Worm (Caenorhabditis elegans) whole organism, L4 larva: ENCODE measurements around the gene T10B10.8.

Experiments used
- D1046.2 ChIP-seq: fragments of 200-800 bp; sonication (Bioruptor generic); IDR thresholded peaks from 2 replicates; pipeline ENCODE4 v1.3.6; 2022; ENCODE audit warnings: missing genetic modification characterization, missing compliant biosample characterization
- F26F4.8 ChIP-seq: fragments of 200-800 bp; sonication (Bioruptor generic); conservative IDR thresholded peaks from 2 replicates; pipeline ENCODE4 v1.3.6; 2022; ENCODE audit warnings: missing genetic modification characterization, missing compliant biosample characterization
- F37D6.2 ChIP-seq: sonication (generic microtip); optimal IDR thresholded peaks from 2 replicates; lab custom pipeline; 2016; ENCODE audit warnings: mild to moderate bottlenecking, missing genetic modification characterization, missing compliant biosample characterization
- F44E2.7 ChIP-seq: fragments of 200-800 bp; sonication (Bioruptor generic); IDR thresholded peaks from 2 replicates; pipeline ENCODE4 v2.1.2; 2022; ENCODE audit warnings: missing genetic modification characterization, missing compliant biosample characterization
- F49E8.2 ChIP-seq: sonication (generic microtip); optimal IDR thresholded peaks from 2 replicates; lab custom pipeline; 2016; ENCODE audit warnings: missing compliant biosample characterization, mild to moderate bottlenecking, missing genetic modification characterization, borderline replicate concordance
- T20F7.1 ChIP-seq: fragments of 200-800 bp; sonication (Bioruptor generic); optimal IDR thresholded peaks from 2 replicates; lab custom pipeline; 2018; ENCODE audit warnings: mild to moderate bottlenecking, missing genetic modification characterization, missing compliant biosample characterization
- T26A8.4 ChIP-seq: fragments of 200-800 bp; sonication (Bioruptor generic); IDR thresholded peaks from 2 replicates; pipeline ENCODE4 v1.3.6; 2022; ENCODE audit warnings: missing genetic modification characterization, missing compliant biosample characterization
- aha-1 ChIP-seq: fragments of 150-350 bp; peaks from one replicate; lab custom pipeline; 2014; ENCODE audit warnings: missing biosample characterization, missing genetic modification characterization
- ama-1 ChIP-seq: fragments of 150-350 bp; optimal IDR thresholded peaks from 2 replicates; lab custom pipeline; 2014; ENCODE audit warnings: inconsistent platforms, mixed read lengths
- ceh-20 ChIP-seq: fragments of 200-800 bp; sonication (Bioruptor generic); IDR thresholded peaks from 2 replicates; pipeline ENCODE4 v1.3.6; 2022; ENCODE audit warnings: missing genetic modification reagents, missing genetic modification characterization, missing compliant biosample characterization
- ceh-28 ChIP-seq: fragments of 150-350 bp; optimal IDR thresholded peaks from 2 replicates; lab custom pipeline; 2014; ENCODE audit warnings: missing biosample characterization, missing genetic modification reagents, missing genetic modification characterization
- ceh-32 ChIP-seq: sonication (generic microtip); optimal IDR thresholded peaks from 2 replicates; lab custom pipeline; 2016; ENCODE audit warnings: mild to moderate bottlenecking, missing genetic modification characterization, missing compliant biosample characterization; ENCODE audit not compliant: poor library complexity
- ceh-82 ChIP-seq: sonication (generic microtip); optimal IDR thresholded peaks from 2 replicates; lab custom pipeline; 2017; ENCODE audit warnings: missing biosample characterization, missing genetic modification characterization
- daf-8 ChIP-seq: fragments of 200-800 bp; sonication (Bioruptor generic); IDR thresholded peaks from 2 replicates; pipeline ENCODE4 v1.3.6; 2022; ENCODE audit warnings: missing genetic modification characterization, missing compliant biosample characterization
- dmd-8 ChIP-seq: fragments of 200-800 bp; sonication (Bioruptor generic); IDR thresholded peaks from 2 replicates; pipeline ENCODE4 v1.3.6; 2022; ENCODE audit warnings: missing genetic modification characterization, missing compliant biosample characterization
- dmd-9 ChIP-seq: fragments of 200-800 bp; sonication (Bioruptor generic); IDR thresholded peaks from 2 replicates; pipeline ENCODE4 v1.3.6; 2022; ENCODE audit warnings: missing genetic modification reagents, missing genetic modification characterization, missing compliant biosample characterization
- hlh-11 ChIP-seq: fragments of 200-800 bp; sonication (Bioruptor generic); optimal IDR thresholded peaks from 2 replicates; lab custom pipeline; 2018; ENCODE audit warnings: mild to moderate bottlenecking, missing genetic modification characterization, missing compliant biosample characterization
- hmg-1.1 ChIP-seq: fragments of 200-800 bp; sonication (Bioruptor generic); IDR thresholded peaks from 2 replicates; pipeline ENCODE4 v1.3.6; 2022; ENCODE audit warnings: missing genetic modification reagents, missing genetic modification characterization, missing compliant biosample characterization
- jun-1 ChIP-seq: fragments of 150-350 bp; optimal IDR thresholded peaks from 2 replicates; lab custom pipeline; 2014; ENCODE audit warnings: missing biosample characterization, missing genetic modification reagents, missing genetic modification characterization
- lin-1 ChIP-seq: fragments of 200-800 bp; sonication (Bioruptor generic); IDR thresholded peaks from 2 replicates; pipeline ENCODE4 v1.3.6; 2022; ENCODE audit warnings: missing genetic modification reagents, missing genetic modification characterization, missing compliant biosample characterization
- lin-13 ChIP-seq: fragments of 150-350 bp; optimal IDR thresholded peaks from 2 replicates; lab custom pipeline; 2014; ENCODE audit warnings: missing biosample characterization, missing genetic modification reagents, missing genetic modification characterization
- lin-15B ChIP-seq: fragments of 150-350 bp; sonication (generic microtip); optimal IDR thresholded peaks from 3 replicates; lab custom pipeline; 2014; ENCODE audit warnings: missing biosample characterization, missing genetic modification characterization
- lin-29 ChIP-seq: fragments of 200-800 bp; sonication (Bioruptor generic); IDR thresholded peaks from 2 replicates; pipeline ENCODE4 v1.3.6; 2022; ENCODE audit warnings: missing genetic modification reagents, missing genetic modification characterization, missing compliant biosample characterization
- lin-39 ChIP-seq: fragments of 150-350 bp; optimal IDR thresholded peaks from 2 replicates; lab custom pipeline; 2014; ENCODE audit warnings: missing biosample characterization, missing genetic modification reagents, missing genetic modification characterization
- lsy-2 ChIP-seq, 2 experiments: fragments of 150-350 bp in 1 of 2; sonication (generic microtip) in 1 of 2; optimal IDR thresholded peaks; 2 replicates each; lab custom pipeline; 2014 to 2017; ENCODE audit warnings: missing biosample characterization in 2 of 2, missing genetic modification characterization in 2 of 2
- mdl-1 ChIP-seq, 2 experiments: fragments of 150-350 bp in 1 of 2; sonication (generic microtip) in 1 of 2; optimal IDR thresholded peaks; 2 replicates each; lab custom pipeline; 2014 to 2017; ENCODE audit warnings: missing biosample characterization in 2 of 2, missing genetic modification characterization in 2 of 2
- mep-1 ChIP-seq: fragments of 150-350 bp; sonication (generic microtip); optimal IDR thresholded peaks from 3 replicates; lab custom pipeline; 2014; ENCODE audit warnings: missing biosample characterization, missing genetic modification characterization
- mes-2 ChIP-seq: sonication (generic microtip); optimal IDR thresholded peaks from 2 replicates; lab custom pipeline; 2016; ENCODE audit warnings: missing genotype, mild to moderate bottlenecking, missing genetic modification characterization, missing compliant biosample characterization; ENCODE audit not compliant: poor library complexity, severe bottlenecking
- nhr-102 ChIP-seq: sonication (generic microtip); optimal IDR thresholded peaks from 2 replicates; lab custom pipeline; 2016; ENCODE audit warnings: mild to moderate bottlenecking, missing genetic modification characterization, moderate library complexity, missing compliant biosample characterization
- nhr-11 ChIP-seq: fragments of 150-350 bp; optimal IDR thresholded peaks from 2 replicates; lab custom pipeline; 2014; ENCODE audit warnings: missing biosample characterization, missing genetic modification characterization
- nhr-111 ChIP-seq: fragments of 200-800 bp; sonication (Bioruptor generic); optimal IDR thresholded peaks from 2 replicates; lab custom pipeline; 2018; ENCODE audit warnings: mild to moderate bottlenecking, missing genetic modification characterization, missing compliant biosample characterization
- nhr-28 ChIP-seq: fragments of 150-350 bp; optimal IDR thresholded peaks from 2 replicates; lab custom pipeline; 2014; ENCODE audit warnings: missing biosample characterization, missing genetic modification characterization
- nhr-41 ChIP-seq: fragments of 200-800 bp; sonication (Bioruptor generic); IDR thresholded peaks from 2 replicates; pipeline ENCODE4 v1.3.6; 2022; ENCODE audit warnings: missing genetic modification reagents, missing genetic modification characterization, missing compliant biosample characterization
- nhr-77 ChIP-seq: fragments of 150-350 bp; optimal IDR thresholded peaks from 2 replicates; lab custom pipeline; 2014; ENCODE audit warnings: missing biosample characterization, missing genetic modification characterization
- rbr-2 ChIP-seq: sonication (generic microtip); optimal IDR thresholded peaks from 2 replicates; lab custom pipeline; 2016; ENCODE audit warnings: missing genotype, missing genetic modification characterization, missing compliant biosample characterization
- saeg-2 ChIP-seq: fragments of 200-800 bp; sonication (Bioruptor generic); IDR thresholded peaks from 2 replicates; pipeline ENCODE4 v1.3.6; 2022; ENCODE audit warnings: missing genetic modification reagents, missing genetic modification characterization, missing compliant biosample characterization
- set-16 ChIP-seq: fragments of 200-800 bp; sonication (Bioruptor generic); IDR thresholded peaks from 2 replicates; pipeline ENCODE4 v1.3.6; 2022; ENCODE audit warnings: missing genetic modification reagents, missing genetic modification characterization, missing compliant biosample characterization
- skn-1 ChIP-seq: fragments of 150-350 bp; optimal IDR thresholded peaks from 2 replicates; lab custom pipeline; 2014; ENCODE audit warnings: missing biosample characterization, missing genetic modification characterization
- snpc-1.2 ChIP-seq: fragments of 200-800 bp; sonication (Bioruptor generic); IDR thresholded peaks from 2 replicates; pipeline ENCODE4 v1.3.6; 2022; ENCODE audit warnings: missing genetic modification reagents, missing genetic modification characterization, missing compliant biosample characterization
- tra-1 ChIP-seq: fragments of 200-800 bp; sonication (Bioruptor generic); IDR thresholded peaks from 2 replicates; pipeline ENCODE4 v1.3.6; 2022; ENCODE audit warnings: missing genetic modification reagents, missing genetic modification characterization, missing compliant biosample characterization
- unc-39 ChIP-seq: sonication (generic microtip); optimal IDR thresholded peaks from 2 replicates; lab custom pipeline; 2017; ENCODE audit warnings: missing biosample characterization, missing genetic modification characterization
- vab-7 ChIP-seq: fragments of 200-800 bp; sonication (Bioruptor generic); IDR thresholded peaks from 2 replicates; pipeline ENCODE4 v1.3.6; 2022; ENCODE audit warnings: missing genetic modification reagents, missing genetic modification characterization, missing compliant biosample characterization
- zag-1 ChIP-seq: fragments of 150-350 bp; optimal IDR thresholded peaks from 2 replicates; lab custom pipeline; 2014; ENCODE audit warnings: missing biosample characterization, missing genetic modification characterization
- zip-2 ChIP-seq: fragments of 150-350 bp; optimal IDR thresholded peaks from 2 replicates; lab custom pipeline; 2014; ENCODE audit warnings: missing biosample characterization, missing genetic modification characterization
- ztf-11 ChIP-seq: fragments of 150-350 bp; optimal IDR thresholded peaks from 2 replicates; lab custom pipeline; 2014; ENCODE audit warnings: missing biosample characterization, missing genetic modification characterization

T10B10.8 gene

ce11 chrX:15181454-15181853, 15.4 kb upstream of the T10B10.8 start, which contains the start of gene pkhm-2 (continued):
- peak; percentile 45; the same call in 1 of the 2 replicates for TF ChIP-seq vab-7 (GFP tag; lab: Robert Waterston, UW)
- TF ChIP-seq lin-13: peak; percentile 90
- TF ChIP-seq rbr-2: peak; percentile 92
- peak; percentile 8 for TF ChIP-seq nhr-111 (GFP tag; lab: Kevin White, UChicago)
- TF ChIP-seq F26F4.8 (GFP tag; lab: Robert Waterston, UW): no peak
- no peak for TF ChIP-seq ceh-82 (tag; lab: Kevin White, UChicago)

ce11 chrX:15176431-15176911, 10.4 kb upstream of the T10B10.8 start, which contains the start of gene col-41:
Gene col-41, minus strand, starts transcription at chrX:15176481.
- TF ChIP-seq nhr-77 (tag; lab: Kevin White, UChicago) (no peak), mdl-1 (tag; optimal IDR thresholded peaks at IDR 0.05; lab: Kevin White, UChicago) (peak in 1 of 2 experiments; percentile 25), saeg-2 (GFP tag; lab: Robert Waterston, UW) (no peak), hlh-11 (tag; lab: Kevin White, UChicago) (peak; percentile 9), skn-1 (tag; lab: Kevin White, UChicago) (no peak), tra-1 (GFP tag; lab: Robert Waterston, UW) (no peak)

ce11 chrX:15175211-15175610, 9.2 kb upstream of the T10B10.8 start:
- TF ChIP-seq aha-1 (tag; lab: Kevin White, UChicago) (peak; percentile 37), set-16 (GFP tag; lab: Robert Waterston, UW) (peak; percentile 83), D1046.2 (no peak), rbr-2 (no peak)

ce11 chrX:15173303-15173904, 7.4 kb upstream of the T10B10.8 start, which contains the start of gene ucr-2.2:
Gene ucr-2.2, plus strand, starts transcription at chrX:15173904.
- no peak for TF ChIP-seq daf-8 (GFP tag; lab: Robert Waterston, UW)
- TF ChIP-seq nhr-11 (tag; lab: Kevin White, UChicago): peak; percentile 56
- TF ChIP-seq lin-1: 0 out of 2 replicates have a peak, but pooled peaks have one; percentile 49
- TF ChIP-seq ama-1: no peak
- TF ChIP-seq snpc-1.2: no peak
- no peak for TF ChIP-seq lin-39 (tag; lab: Kevin White, UChicago)
- TF ChIP-seq T26A8.4 (GFP tag; lab: Robert Waterston, UW): peak; percentile 43; the same call in 1 of the 2 replicates
- TF ChIP-seq lin-29 (GFP tag; lab: Robert Waterston, UW): no peak
- peak; percentile 45 for TF ChIP-seq F37D6.2 (tag; lab: Kevin White, UChicago)
- TF ChIP-seq lsy-2 (tag; optimal IDR thresholded peaks at IDR 0.05; lab: Kevin White, UChicago): peak in 1 of 2 experiments; percentile 88
- peak; percentile 68 for TF ChIP-seq zip-2 (tag; lab: Kevin White, UChicago)
- TF ChIP-seq nhr-28: peak; percentile 63
- no peak for TF ChIP-seq unc-39 (tag; lab: Kevin White, UChicago)
- TF ChIP-seq mep-1: peak; percentile 95
- no peak for TF ChIP-seq ceh-32
- TF ChIP-seq F44E2.7 (GFP tag; lab: Robert Waterston, UW): no peak
- peak; percentile 84 for TF ChIP-seq nhr-102 (tag; lab: Kevin White, UChicago)
- TF ChIP-seq jun-1 (tag; lab: Kevin White, UChicago): no peak
- TF ChIP-seq D1046.2: no peak
- no peak for TF ChIP-seq ztf-11
- TF ChIP-seq lin-15B (tag; lab: Kevin White, UChicago): no peak
- peak; percentile 62; the same call in 1 of the 2 replicates for TF ChIP-seq tra-1 (GFP tag; lab: Robert Waterston, UW)
- no peak for TF ChIP-seq T20F7.1 (GFP tag; lab: Kevin White, UChicago)
- peak; percentile 65 for TF ChIP-seq ceh-20 (GFP tag; lab: Robert Waterston, UW)
- peak; percentile 91 for TF ChIP-seq hmg-1.1
- TF ChIP-seq nhr-41 (GFP tag; lab: Robert Waterston, UW): no peak
- no peak for TF ChIP-seq zag-1 (tag; lab: Kevin White, UChicago)
- no peak for TF ChIP-seq dmd-9
- peak; percentile 91 for TF ChIP-seq hlh-11 (tag; lab: Kevin White, UChicago)
- peak; percentile 91 for TF ChIP-seq mes-2 (tag; lab: Kevin White, UChicago)
- no peak for TF ChIP-seq ceh-28 (tag; lab: Kevin White, UChicago)
- no peak for TF ChIP-seq dmd-8 (GFP tag; lab: Robert Waterston, UW)
- peak; percentile 28; the same call in 1 of the 2 replicates for TF ChIP-seq saeg-2 (GFP tag; lab: Robert Waterston, UW)
- TF ChIP-seq F49E8.2 (tag; lab: Kevin White, UChicago): no peak
